Fruit fly (Drosophila melanogaster) whole organism, prepupa: ENCODE data around the gene Ulp1.

Experiments used
- Blimp-1 ChIP-seq: fragments of 200-800 bp; sonication (Bioruptor generic); optimal IDR thresholded peaks from 3 replicates; lab custom pipeline; 2017; ENCODE audit warnings: missing biosample characterization, missing genetic modification characterization, mild to moderate bottlenecking, moderate library complexity, missing genetic modification reagents
- CG11294 ChIP-seq: fragments of 200-800 bp; sonication (Bioruptor generic); IDR thresholded peaks from 2 replicates; pipeline ENCODE4 v1.3.6; 2022; ENCODE audit warnings: missing biosample characterization, missing genetic modification characterization
- CG11762 ChIP-seq: fragments of 200-800 bp; sonication (Bioruptor generic); optimal IDR thresholded peaks from 3 replicates; lab custom pipeline; 2016; ENCODE audit warnings: missing biosample characterization, missing genetic modification characterization; ENCODE audit not compliant: insufficient read depth
- CG11902 ChIP-seq: fragments of 200-800 bp; sonication (Bioruptor generic); optimal IDR thresholded peaks from 3 replicates; lab custom pipeline; 2016; ENCODE audit warnings: missing biosample characterization, missing genetic modification characterization
- CG1621 ChIP-seq: fragments of 200-800 bp; sonication (Bioruptor generic); optimal IDR thresholded peaks from 3 replicates; lab custom pipeline; 2018; ENCODE audit warnings: missing biosample characterization, mild to moderate bottlenecking, missing genetic modification characterization
- CG34406 ChIP-seq: fragments of 200-800 bp; sonication (Bioruptor generic); optimal IDR thresholded peaks from 3 replicates; lab custom pipeline; 2016; ENCODE audit warnings: missing biosample characterization, missing genetic modification characterization
- CG3919 ChIP-seq: fragments of 200-800 bp; sonication (Bioruptor generic); optimal IDR thresholded peaks from 3 replicates; lab custom pipeline; 2016; ENCODE audit warnings: missing biosample characterization, missing genetic modification characterization
- CG6163 ChIP-seq: fragments of 200-800 bp; sonication (Bioruptor generic); IDR thresholded peaks from 3 replicates; pipeline ENCODE4 v1.3.6; 2022; ENCODE audit warnings: missing biosample characterization, missing genetic modification characterization
- CG6792 ChIP-seq: fragments of 200-800 bp; sonication (Bioruptor generic); optimal IDR thresholded peaks from 3 replicates; lab custom pipeline; 2016; ENCODE audit warnings: missing biosample characterization, missing genetic modification characterization
- CG6854 ChIP-seq: fragments of 200-800 bp; sonication (Bioruptor generic); optimal IDR thresholded peaks from 2 replicates; lab custom pipeline; 2017; ENCODE audit warnings: missing biosample characterization, mild to moderate bottlenecking, missing genetic modification characterization
- CG7368 ChIP-seq: fragments of 200-800 bp; sonication (Bioruptor generic); optimal IDR thresholded peaks from 3 replicates; lab custom pipeline; 2016; ENCODE audit warnings: missing biosample characterization, missing genetic modification characterization
- CG8119 ChIP-seq: fragments of 200-800 bp; sonication (Bioruptor generic); IDR thresholded peaks from 3 replicates; pipeline ENCODE4 v1.3.6; 2022; ENCODE audit warnings: missing biosample characterization, missing genetic modification characterization
- CG8319 ChIP-seq: fragments of 200-800 bp; sonication (Bioruptor generic); optimal IDR thresholded peaks from 3 replicates; lab custom pipeline; 2016; ENCODE audit warnings: missing biosample characterization, missing genetic modification characterization
- CG8632 ChIP-seq: fragments of 200-800 bp; sonication (Bioruptor generic); optimal IDR thresholded peaks from 3 replicates; lab custom pipeline; 2016; ENCODE audit warnings: missing biosample characterization, missing genetic modification characterization
- CG9139 ChIP-seq: fragments of 200-800 bp; sonication (Bioruptor generic); optimal IDR thresholded peaks from 3 replicates; lab custom pipeline; 2017; ENCODE audit warnings: missing biosample characterization, mild to moderate bottlenecking, missing genetic modification characterization
- Eip78C ChIP-seq: fragments of 200-800 bp; sonication (Bioruptor generic); peaks from one replicate; lab custom pipeline; 2016; ENCODE audit warnings: missing biosample characterization, missing genetic modification characterization
- Eip93F ChIP-seq: fragments of 200-800 bp; sonication (Bioruptor generic); optimal IDR thresholded peaks from 2 replicates; lab custom pipeline; 2016; ENCODE audit warnings: missing biosample characterization, mild to moderate bottlenecking, missing genetic modification characterization
- Ets21C ChIP-seq: fragments of 200-800 bp; sonication (Bioruptor generic); optimal IDR thresholded peaks from 3 replicates; lab custom pipeline; 2016; ENCODE audit warnings: missing biosample characterization, missing genetic modification characterization
- Gug ChIP-seq: fragments of 200-800 bp; sonication (Bioruptor generic); IDR thresholded peaks from 2 replicates; pipeline ENCODE4 v1.3.6; 2022; ENCODE audit warnings: missing biosample characterization, missing genetic modification characterization
- Hr39 ChIP-seq: fragments of 200-800 bp; sonication (Bioruptor generic); optimal IDR thresholded peaks from 2 replicates; lab custom pipeline; 2016; ENCODE audit warnings: missing biosample characterization, missing genetic modification characterization
- Hr4 ChIP-seq: fragments of 200-800 bp; sonication (Bioruptor generic); optimal IDR thresholded peaks from 3 replicates; lab custom pipeline; 2016; ENCODE audit warnings: missing biosample characterization, missing genetic modification characterization
- Lpt ChIP-seq: fragments of 200-800 bp; sonication (Bioruptor generic); optimal IDR thresholded peaks from 3 replicates; lab custom pipeline; 2016; ENCODE audit warnings: missing biosample characterization, missing genetic modification characterization
- OdsH ChIP-seq: fragments of 200-800 bp; sonication (Bioruptor generic); optimal IDR thresholded peaks from 3 replicates; lab custom pipeline; 2016; ENCODE audit warnings: missing biosample characterization, missing genetic modification characterization
- Smox ChIP-seq: fragments of 200-800 bp; sonication (Bioruptor generic); optimal IDR thresholded peaks from 3 replicates; lab custom pipeline; 2016; ENCODE audit warnings: missing biosample characterization, missing genetic modification characterization
- Sox14 ChIP-seq: fragments of 200-800 bp; sonication (Bioruptor generic); optimal IDR thresholded peaks from 3 replicates; lab custom pipeline; 2016; ENCODE audit warnings: missing biosample characterization, missing genetic modification characterization
- Sox15 ChIP-seq: fragments of 200-800 bp; sonication (Bioruptor generic); optimal IDR thresholded peaks from 3 replicates; lab custom pipeline; 2016; ENCODE audit warnings: missing biosample characterization, missing genetic modification characterization
- achi ChIP-seq: fragments of 200-800 bp; sonication (Bioruptor generic); optimal IDR thresholded peaks from 3 replicates; lab custom pipeline; 2016; ENCODE audit warnings: missing biosample characterization, missing genetic modification characterization
- acj6 ChIP-seq: fragments of 200-800 bp; sonication (Bioruptor generic); optimal IDR thresholded peaks from 3 replicates; lab custom pipeline; 2016; ENCODE audit warnings: missing biosample characterization, missing genetic modification characterization
- cyc ChIP-seq: fragments of 200-800 bp; sonication (Bioruptor generic); optimal IDR thresholded peaks from 3 replicates; lab custom pipeline; 2016; ENCODE audit warnings: missing biosample characterization, missing genetic modification characterization
- dac ChIP-seq: fragments of 200-800 bp; sonication (Bioruptor generic); optimal IDR thresholded peaks from 2 replicates; lab custom pipeline; 2017; ENCODE audit warnings: missing biosample characterization, mild to moderate bottlenecking, missing genetic modification characterization
- dsx ChIP-seq: fragments of 200-800 bp; optimal IDR thresholded peaks from 3 replicates; lab custom pipeline; 2019; ENCODE audit warnings: missing biosample characterization, mild to moderate bottlenecking, missing genetic modification characterization, moderate library complexity; ENCODE audit not compliant: poor library complexity, severe bottlenecking
- eg ChIP-seq: fragments of 200-800 bp; sonication (Bioruptor generic); IDR thresholded peaks from 3 replicates; pipeline ENCODE4 v1.3.6; 2022; ENCODE audit warnings: missing biosample characterization, missing genetic modification characterization
- esn ChIP-seq: fragments of 200-800 bp; sonication (Bioruptor generic); optimal IDR thresholded peaks from 2 replicates; lab custom pipeline; 2016; ENCODE audit warnings: missing biosample characterization, mild to moderate bottlenecking, missing genetic modification characterization, moderate library complexity
- fd59A ChIP-seq: fragments of 200-800 bp; sonication (Bioruptor generic); optimal IDR thresholded peaks from 2 replicates; lab custom pipeline; 2017; ENCODE audit warnings: missing biosample characterization, mild to moderate bottlenecking, missing genetic modification characterization, missing genetic modification reagents
- net ChIP-seq: fragments of 200-800 bp; sonication (Bioruptor generic); optimal IDR thresholded peaks from 3 replicates; lab custom pipeline; 2016; ENCODE audit warnings: missing biosample characterization, missing genetic modification characterization
- pdm3 ChIP-seq: fragments of 200-800 bp; sonication (Bioruptor generic); optimal IDR thresholded peaks from 3 replicates; lab custom pipeline; 2016; ENCODE audit warnings: missing biosample characterization, missing genetic modification characterization
- salr ChIP-seq, 2 experiments: fragments of 200-800 bp; sonication (Bioruptor generic); optimal IDR thresholded peaks; 3 replicates each; lab custom pipeline; 2016 to 2018; ENCODE audit warnings: missing biosample characterization in 2 of 2, missing genetic modification characterization in 2 of 2, mild to moderate bottlenecking in 1 of 2
- svp ChIP-seq: fragments of 200-800 bp; sonication (Bioruptor generic); peaks from one replicate; lab custom pipeline; 2016; ENCODE audit warnings: missing biosample characterization, missing genetic modification characterization
- vri ChIP-seq: fragments of 200-800 bp; sonication (Bioruptor generic); optimal IDR thresholded peaks from 3 replicates; lab custom pipeline; 2016; ENCODE audit warnings: missing biosample characterization, mild to moderate bottlenecking, missing genetic modification characterization

Ulp1 gene

dm6 chrX:19241790-19242373 is 33.9 kb upstream of the Ulp1 start, which contains the start of gene CG14196:
Gene CG14196 (minus strand): TSS chrX:19241840.
- TF ChIP-seq CG9139 (GFP tag; lab: Kevin White, UChicago) (no peak), Eip78C (peak; percentile 52), CG11902 (no peak), dac (no peak), CG11294 (no peak), vri (GFP tag; lab: Kevin White, UChicago) (peak; percentile 5), CG6163 (GFP tag; lab: Robert Waterston, UW) (no peak), achi (no peak), svp (GFP tag; lab: Kevin White, UChicago) (peak; percentile 79), CG34406 (GFP tag; lab: Kevin White, UChicago) (no peak)
- TF ChIP-seq, all 60 proteins: peak for 3

dm6 chrX:19240230-19240839 is 32.3 kb upstream of the Ulp1 start:
- no peak for TF ChIP-seq CG11294
- no peak for TF ChIP-seq fd59A (GFP tag; lab: Kevin White, UChicago)
- TF ChIP-seq CG6163 (GFP tag; lab: Robert Waterston, UW): no peak
- no peak for TF ChIP-seq svp (GFP tag; lab: Kevin White, UChicago)
- TF ChIP-seq CG3919: no peak
- no peak for TF ChIP-seq net (GFP tag; lab: Kevin White, UChicago)
- TF ChIP-seq CG8119: no peak
- TF ChIP-seq, all 60 proteins: peak for 0

DNA sequence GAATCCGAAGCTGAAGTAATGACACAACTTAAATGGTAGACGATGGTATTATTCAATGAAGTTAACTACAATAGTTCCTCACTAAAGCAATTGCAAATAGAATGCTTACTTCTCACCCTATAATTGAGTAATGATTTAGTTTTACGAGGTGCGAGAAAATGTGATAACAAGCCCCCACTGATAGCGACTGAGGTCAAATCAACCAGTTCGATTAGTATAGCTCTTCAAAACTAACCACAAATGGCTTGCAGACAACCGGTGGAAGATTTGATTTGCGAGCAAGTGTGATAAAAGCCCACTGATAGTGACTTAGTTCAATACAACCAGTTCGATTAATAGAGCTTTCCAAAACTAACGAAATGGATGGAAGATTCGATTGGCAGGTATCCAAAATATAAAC is 31.4 kb upstream of the Ulp1 start:
- no peak for TF ChIP-seq Sox14 (GFP tag; lab: Kevin White, UChicago)
- no peak for TF ChIP-seq net (GFP tag; lab: Kevin White, UChicago)
- no peak for TF ChIP-seq Lpt (GFP tag; lab: Kevin White, UChicago)
- no peak for TF ChIP-seq Eip93F (GFP tag; lab: Kevin White, UChicago)
- TF ChIP-seq vri (GFP tag; lab: Kevin White, UChicago): no peak
- no peak for TF ChIP-seq dsx (GFP tag; lab: Kevin White, UChicago)
- TF ChIP-seq OdsH (GFP tag; lab: Kevin White, UChicago): no peak
- no peak for TF ChIP-seq CG1621
- no peak for TF ChIP-seq CG6854 (GFP tag; lab: Kevin White, UChicago)
- no peak for TF ChIP-seq CG3919
- no peak for TF ChIP-seq Gug (GFP tag; lab: Robert Waterston, UW)
- TF ChIP-seq CG7368 (GFP tag; lab: Kevin White, UChicago): no peak
- TF ChIP-seq eg (GFP tag; lab: Robert Waterston, UW): no peak
- TF ChIP-seq CG34406 (GFP tag; lab: Kevin White, UChicago): no peak
- TF ChIP-seq salr (GFP tag; optimal IDR thresholded peaks at IDR 0.05; lab: Kevin White, UChicago): no peak
- TF ChIP-seq CG6792 (GFP tag; lab: Kevin White, UChicago): no peak
- no peak for TF ChIP-seq Hr4 (GFP tag; lab: Kevin White, UChicago)
- no peak for TF ChIP-seq pdm3 (GFP tag; lab: Kevin White, UChicago)
- TF ChIP-seq Blimp-1 (GFP tag; lab: Kevin White, UChicago): no peak
- TF ChIP-seq, all 60 proteins: peak for 0

DNA sequence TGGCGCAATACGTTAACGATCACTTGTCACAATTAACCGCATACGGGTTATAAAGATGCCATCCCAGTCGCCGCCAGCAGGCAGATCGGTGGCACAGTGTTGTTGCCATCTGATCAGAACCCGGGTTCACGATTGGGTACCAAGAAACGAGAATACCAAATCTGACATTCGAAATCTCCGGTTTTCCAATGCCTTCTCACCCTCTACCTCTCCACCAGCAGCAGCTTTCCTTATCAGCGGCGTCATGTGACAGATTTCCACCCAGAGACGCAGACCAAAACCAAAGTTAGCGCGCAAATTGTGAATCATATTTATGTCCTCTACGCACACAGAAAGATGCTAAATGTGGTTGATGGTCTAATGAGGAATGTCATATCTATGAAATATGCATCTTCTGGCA is 30.6 kb upstream of the Ulp1 start:
- TF ChIP-seq svp (GFP tag; lab: Kevin White, UChicago) (peak; percentile 91), OdsH (GFP tag; lab: Kevin White, UChicago) (no peak)

DNA sequence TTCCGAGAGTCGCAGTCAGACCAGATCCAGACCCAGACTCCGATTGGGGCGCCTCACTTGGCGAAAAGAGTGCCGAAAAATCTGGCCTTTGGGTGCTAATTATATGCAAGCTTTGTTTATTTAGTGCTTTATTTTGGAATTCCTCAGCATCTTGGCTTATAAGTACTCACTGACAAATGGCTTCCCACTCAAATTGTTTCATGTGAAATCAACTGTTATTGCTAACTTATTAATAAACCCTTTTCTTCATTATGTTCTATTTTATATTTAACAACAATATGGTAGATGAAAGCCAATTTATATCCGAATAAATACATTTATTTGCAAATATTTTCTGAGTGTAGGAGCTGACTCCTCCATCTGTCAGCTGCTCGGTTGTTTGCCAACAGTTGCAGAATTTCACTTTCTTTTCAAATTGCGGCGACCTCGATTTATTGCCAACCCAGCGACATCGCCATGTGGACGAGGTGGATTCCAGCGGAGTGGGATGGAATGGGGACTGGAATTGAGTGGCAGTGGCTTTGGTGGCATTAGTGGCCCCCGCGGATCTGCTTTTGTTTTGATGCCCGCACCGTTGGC is 22.0 kb upstream of the Ulp1 start:
- TF ChIP-seq Blimp-1 (GFP tag; lab: Kevin White, UChicago) (peak; percentile 91), Sox15 (GFP tag; lab: Kevin White, UChicago) (peak; percentile 44), acj6 (GFP tag; lab: Kevin White, UChicago) (peak; percentile 70), CG11762 (peak; percentile 65), CG6854 (GFP tag; lab: Kevin White, UChicago) (peak; percentile 27), CG8119 (peak; percentile 76), Hr39 (GFP tag; lab: Kevin White, UChicago) (peak; percentile 33), cyc (GFP tag; lab: Kevin White, UChicago) (peak; percentile 64), dac (peak; percentile 67), Sox14 (GFP tag; lab: Kevin White, UChicago) (peak; percentile 68), Ets21C (GFP tag; lab: Kevin White, UChicago) (no peak), CG11294 (no peak), CG8632 (peak; percentile 56), net (GFP tag; lab: Kevin White, UChicago) (peak; percentile 68), CG1621 (no peak), esn (GFP tag; lab: Kevin White, UChicago) (peak; percentile 75), Eip78C (peak; percentile 95), fd59A (GFP tag; lab: Kevin White, UChicago) (peak; percentile 57), CG11902 (peak; percentile 55), Smox (GFP tag; lab: Kevin White, UChicago) (peak; percentile 63), Lpt (GFP tag; lab: Kevin White, UChicago) (peak; percentile 40), eg (GFP tag; lab: Robert Waterston, UW) (peak; percentile 48; the same call in 1 of the 3 replicates), CG8319 (GFP tag; lab: Kevin White, UChicago) (peak; percentile 52), pdm3 (GFP tag; lab: Kevin White, UChicago) (peak; percentile 72)
